Fruit fly (Drosophila melanogaster) whole organism, wandering third instar larva: ENCODE results near the gene Klc.

ENCODE experiments used
- CG32264 ChIP-seq: fragments of 200-800 bp; sonication (Bioruptor generic); optimal IDR thresholded peaks from 2 replicates; lab custom pipeline; 2016; ENCODE audit warnings: missing biosample characterization, missing genetic modification characterization
- CrebA ChIP-seq: fragments of 200-800 bp; sonication (Bioruptor generic); optimal IDR thresholded peaks from 2 replicates; lab custom pipeline; 2016; ENCODE audit warnings: missing biosample characterization, mild to moderate bottlenecking, missing genetic modification characterization, borderline replicate concordance
- Dfd ChIP-seq: fragments of >200 bp; optimal IDR thresholded peaks from 2 replicates; lab custom pipeline; 2017; ENCODE audit warnings: missing biosample characterization, missing genetic modification characterization
- HLH106 ChIP-seq: fragments of 200-800 bp; optimal IDR thresholded peaks from 3 replicates; lab custom pipeline; 2019; ENCODE audit warnings: missing biosample characterization, mild to moderate bottlenecking, missing genetic modification characterization, moderate library complexity
- Hnf4 ChIP-seq: fragments of 200-800 bp; sonication (Bioruptor generic); optimal IDR thresholded peaks from 2 replicates; lab custom pipeline; 2016; ENCODE audit warnings: missing biosample characterization, mild to moderate bottlenecking, missing genetic modification characterization
- Hr83 ChIP-seq: fragments of 200-300 bp; sonication (Bioruptor generic); optimal IDR thresholded peaks from 2 replicates; lab custom pipeline; 2016; ENCODE audit warnings: missing biosample characterization, mild to moderate bottlenecking, missing genetic modification characterization, moderate library complexity; ENCODE audit not compliant: poor library complexity, severe bottlenecking
- Myc ChIP-seq: fragments of >200 bp; optimal IDR thresholded peaks from 2 replicates; lab custom pipeline; 2017
- N ChIP-seq: fragments of >200 bp; optimal IDR thresholded peaks from 2 replicates; lab custom pipeline; 2018; ENCODE audit warnings: missing biosample characterization, missing external identifiers, missing genetic modification characterization
- OdsH ChIP-seq: fragments of 200-800 bp; sonication (Bioruptor generic); optimal IDR thresholded peaks from 2 replicates; lab custom pipeline; 2016; ENCODE audit warnings: missing biosample characterization, mild to moderate bottlenecking, missing genetic modification characterization
- Rel ChIP-seq, 2 experiments: fragments of 200-800 bp; sonication (Bioruptor generic) in 1 of 2; optimal IDR thresholded peaks; 2 replicates in 1 of 2; 3 replicates in 1 of 2; lab custom pipeline; 2016 to 2019; ENCODE audit warnings: mild to moderate bottlenecking in 2 of 2, missing biosample characterization in 2 of 2, missing genetic modification characterization in 2 of 2, moderate library complexity in 1 of 2
- Sp1 ChIP-seq: fragments of 200-800 bp; sonication (Bioruptor generic); optimal IDR thresholded peaks from 3 replicates; lab custom pipeline; 2019; ENCODE audit warnings: missing biosample characterization, mild to moderate bottlenecking, missing genetic modification characterization, moderate library complexity
- Vsx2 ChIP-seq: fragments of 200-300, 225-300 bp; sonication (Bioruptor generic); optimal IDR thresholded peaks from 2 replicates; lab custom pipeline; 2018; ENCODE audit warnings: missing biosample characterization, missing genetic modification characterization; ENCODE audit not compliant: partially characterized antibody
- br ChIP-seq: fragments of 200-800 bp; sonication (Bioruptor generic); optimal IDR thresholded peaks from 2 replicates; lab custom pipeline; 2016; ENCODE audit warnings: missing biosample characterization, missing genetic modification characterization
- brk ChIP-seq: fragments of 200-800 bp; sonication (Bioruptor generic); optimal IDR thresholded peaks from 2 replicates; lab custom pipeline; 2016; ENCODE audit warnings: missing biosample characterization, mild to moderate bottlenecking, missing genetic modification characterization
- dmrt93B ChIP-seq: fragments of 200-800 bp; sonication (Bioruptor generic); optimal IDR thresholded peaks from 2 replicates; lab custom pipeline; 2018; ENCODE audit warnings: missing biosample characterization, mild to moderate bottlenecking, missing genetic modification characterization
- dsf ChIP-seq: sonication (Bioruptor generic); optimal IDR thresholded peaks from 2 replicates; lab custom pipeline; 2016; ENCODE audit warnings: missing biosample characterization, missing genetic modification characterization, borderline replicate concordance
- fru ChIP-seq: fragments of 200-800 bp; sonication (Bioruptor generic); optimal IDR thresholded peaks from 3 replicates; lab custom pipeline; 2016; ENCODE audit warnings: missing biosample characterization, mild to moderate bottlenecking, missing genetic modification characterization
- h ChIP-seq: fragments of 200-800 bp; sonication (Bioruptor generic); optimal IDR thresholded peaks from 3 replicates; lab custom pipeline; 2016; ENCODE audit warnings: missing biosample characterization, mild to moderate bottlenecking, missing genetic modification characterization
- lola ChIP-seq: fragments of >200 bp; optimal IDR thresholded peaks from 2 replicates; lab custom pipeline; 2017; ENCODE audit warnings: missing biosample characterization, missing genetic modification characterization
- sv ChIP-seq: fragments of 200-800 bp; sonication (Bioruptor generic); optimal IDR thresholded peaks from 3 replicates; lab custom pipeline; 2016; ENCODE audit warnings: missing biosample characterization, missing genetic modification characterization
- tai ChIP-seq: sonication (Bioruptor generic); optimal IDR thresholded peaks from 2 replicates; lab custom pipeline; 2016; ENCODE audit warnings: missing biosample characterization, missing genetic modification characterization

The Klc gene

DNA sequence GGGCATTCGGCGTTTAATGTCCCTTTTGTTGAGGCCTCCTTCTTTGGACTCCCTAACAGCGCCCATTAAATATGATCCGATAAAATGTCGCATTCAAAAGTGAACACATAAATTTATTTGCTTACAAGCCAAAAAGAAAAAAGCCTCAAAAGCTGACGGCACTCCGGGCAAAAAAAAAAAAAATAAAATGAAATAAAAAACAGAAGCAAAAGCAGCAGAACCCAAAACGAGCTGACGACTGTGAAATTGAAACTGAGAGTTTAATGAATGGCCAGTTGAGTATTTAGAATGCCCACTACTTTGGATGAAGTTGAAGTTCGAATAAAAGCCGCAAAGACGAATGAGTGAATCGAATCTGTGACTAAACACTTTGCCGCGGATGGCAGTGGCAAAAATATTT lies 51.6 kb downstream of the Klc start:
- no peak for TF ChIP-seq h (GFP tag; lab: Kevin White, UChicago)
- no peak for TF ChIP-seq Rel (GFP tag; optimal IDR thresholded peaks at IDR 0.05; lab: Kevin White, UChicago)
- TF ChIP-seq Rel (tag; optimal IDR thresholded peaks at IDR 0.05; lab: Kevin White, UChicago), result no peak

DNA sequence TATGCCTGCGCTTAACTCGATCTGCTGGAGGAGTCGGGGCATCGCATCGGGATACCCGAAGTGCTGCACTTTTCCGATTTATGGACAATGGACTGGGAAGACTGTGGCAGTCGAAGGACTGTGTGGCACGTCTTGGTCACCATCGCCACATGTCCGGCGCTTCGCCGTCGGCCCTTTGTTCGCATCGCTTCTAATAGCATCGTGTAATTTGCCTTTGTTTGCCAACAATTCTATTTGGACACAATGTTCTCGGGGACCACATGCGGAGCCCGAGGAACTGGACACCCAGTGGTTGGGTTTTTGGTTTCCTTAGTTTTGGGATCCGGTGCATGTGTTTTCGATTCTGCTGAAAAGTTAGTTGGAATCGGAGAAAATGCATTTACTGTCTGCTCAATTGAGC lies 52.3 kb downstream of the Klc start:
- TF ChIP-seq fru (GFP tag; lab: Kevin White, UChicago) (no peak), dmrt93B (no peak), tai (GFP tag; lab: Kevin White, UChicago) (no peak), Rel (GFP tag; optimal IDR thresholded peaks at IDR 0.05; lab: Kevin White, UChicago) (no peak), Rel (tag; optimal IDR thresholded peaks at IDR 0.05; lab: Kevin White, UChicago) (no peak), HLH106 (tag; lab: Kevin White, UChicago) (no peak), Vsx2 (GFP tag; lab: Kevin White, UChicago) (no peak), lola (GFP tag; lab: Kevin White, UChicago) (no peak), Sp1 (GFP tag; lab: Kevin White, UChicago) (no peak), Dfd (no peak), Hnf4 (GFP tag; lab: Kevin White, UChicago) (no peak), brk (GFP tag; lab: Kevin White, UChicago) (no peak), CrebA (GFP tag; lab: Kevin White, UChicago) (no peak), OdsH (GFP tag; lab: Kevin White, UChicago) (no peak), sv (GFP tag; lab: Kevin White, UChicago) (no peak), CG32264 (GFP tag; lab: Kevin White, UChicago) (no peak), dsf (no peak), br (no peak), Myc (lab: Kevin White, UChicago) (no peak), N (GFP tag; lab: Kevin White, UChicago) (no peak), Hr83 (no peak)
- TF ChIP-seq, all 38 proteins: peak for 0
